Fruit fly (Drosophila melanogaster): ENCODE measurements around the gene Sr-CIV.

The Sr-CIV gene

DNA sequence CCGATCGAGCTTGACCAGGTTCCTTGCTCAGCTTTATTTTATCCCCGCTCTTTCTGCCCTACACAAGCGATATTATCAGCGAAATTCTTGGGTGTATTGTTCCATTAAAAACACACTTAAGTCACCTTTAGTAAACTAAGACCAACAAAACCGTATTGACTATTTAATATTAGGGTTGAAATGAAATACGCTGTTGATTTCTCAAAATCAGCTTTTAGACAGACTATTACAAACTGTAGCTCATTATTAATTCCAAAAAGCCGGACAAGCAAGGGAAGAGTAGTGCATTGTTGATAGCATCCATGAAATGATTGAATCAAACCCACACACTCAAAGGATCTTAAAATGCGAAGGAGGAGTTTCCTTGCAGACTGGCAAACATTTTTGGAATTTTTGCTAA is 34.4 kb upstream of the Sr-CIV start:
- TF ChIP-seq sv (GFP tag; optimal IDR thresholded peaks at IDR 0.05) (no peak), ey (GFP tag; optimal IDR thresholded peaks at IDR 0.05) (peak; percentile 38), HLH106 (tag; optimal IDR thresholded peaks at IDR 0.05) (peak; percentile 4), fru (GFP tag; optimal IDR thresholded peaks at IDR 0.05) (peak; percentile 34), CG9705 (GFP tag; optimal IDR thresholded peaks at IDR 0.05) (no peak), woc (GFP tag; optimal IDR thresholded peaks at IDR 0.05) (peak; percentile 35), foxo (GFP tag; optimal IDR thresholded peaks at IDR 0.05) (peak in 1 of 2 experiments; percentile 23), h (GFP tag; optimal IDR thresholded peaks at IDR 0.05) (peak; percentile 43)

DNA sequence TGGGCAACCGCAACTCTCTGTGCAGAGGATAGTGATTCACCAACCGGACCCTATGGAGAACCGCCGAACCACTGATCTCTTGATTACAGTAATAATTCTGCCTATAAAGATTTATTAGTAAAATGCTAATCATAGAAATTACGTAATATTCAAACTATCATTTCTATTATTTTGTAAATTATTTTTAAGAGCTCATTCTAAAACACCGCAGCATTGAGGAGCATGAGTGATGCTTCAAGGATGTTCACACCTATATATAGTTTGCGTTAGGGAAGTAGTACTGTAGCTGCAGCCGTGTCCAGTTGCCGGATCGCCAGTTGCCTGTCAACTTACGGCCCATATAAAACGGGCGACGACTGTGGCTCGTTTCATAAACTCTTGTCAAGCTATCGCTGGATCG is 33.6 kb upstream of the Sr-CIV start:
- TF ChIP-seq fru (GFP tag; optimal IDR thresholded peaks at IDR 0.05): peak; percentile 9
- no peak for TF ChIP-seq CrebA (GFP tag; optimal IDR thresholded peaks at IDR 0.05; ENCODE audit: borderline replicate concordance)
- no peak for TF ChIP-seq dsf (GFP tag; optimal IDR thresholded peaks at IDR 0.05; ENCODE audit: borderline replicate concordance)

DNA sequence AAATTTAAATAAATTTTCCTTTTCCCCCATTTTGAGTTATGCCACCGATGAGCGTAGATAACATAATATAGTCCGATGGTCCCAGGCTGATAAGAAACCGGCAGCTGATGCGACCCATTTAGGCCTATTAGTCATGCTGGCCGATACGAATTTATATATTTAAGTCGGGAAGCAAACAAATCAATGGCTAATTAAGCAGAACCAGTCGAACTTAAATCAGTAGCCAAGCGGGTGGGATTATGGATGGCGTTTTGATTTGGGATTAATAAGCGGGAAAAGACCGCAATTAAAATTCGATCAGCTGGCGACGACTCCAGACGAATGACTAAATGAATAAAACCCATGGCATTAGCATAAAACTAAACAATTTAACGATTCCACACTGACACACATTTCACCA is 33.1 kb upstream of the Sr-CIV start:
- TF ChIP-seq h (GFP tag; optimal IDR thresholded peaks at IDR 0.05): no peak
- TF ChIP-seq ey (GFP tag; optimal IDR thresholded peaks at IDR 0.05): no peak
- TF ChIP-seq Vsx2 (GFP tag; optimal IDR thresholded peaks at IDR 0.05; ENCODE audit: partially characterized antibody): no peak

DNA sequence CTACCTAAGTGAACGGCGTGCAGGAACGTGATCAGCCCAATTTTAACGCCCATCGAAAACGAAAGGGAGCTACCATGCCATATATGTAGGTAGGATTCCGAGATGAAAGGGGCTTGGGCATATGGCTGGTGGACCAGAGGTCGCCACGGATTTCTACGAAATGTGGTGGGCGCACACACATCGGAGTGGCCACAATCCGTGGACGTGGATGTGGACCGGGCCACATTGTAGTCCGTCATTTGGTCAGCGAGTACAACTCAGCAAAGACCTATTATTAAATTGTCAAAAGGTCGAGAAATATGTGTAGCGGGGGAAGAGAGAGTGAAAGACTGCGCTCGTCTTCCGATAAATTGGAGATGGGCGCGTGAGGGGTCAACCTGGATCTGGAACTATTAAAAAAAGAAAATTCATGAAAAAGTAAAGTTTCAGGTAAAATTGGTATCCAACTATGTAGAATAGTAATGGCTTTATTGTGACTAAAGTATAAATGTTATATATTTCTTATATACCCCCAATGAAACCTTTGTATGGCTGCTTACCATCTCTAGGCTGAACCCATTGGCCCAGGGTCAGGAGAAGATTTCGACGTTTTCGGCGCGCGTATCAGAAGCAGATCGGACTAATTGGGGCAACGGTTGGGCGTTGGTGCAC is 31.7 kb upstream of the Sr-CIV start:
- TF ChIP-seq lola (GFP tag; optimal IDR thresholded peaks at IDR 0.05): no peak
- no peak for TF ChIP-seq rgr (GFP tag; optimal IDR thresholded peaks at IDR 0.05)
- no peak for TF ChIP-seq Hnf4 (GFP tag; optimal IDR thresholded peaks at IDR 0.05)
- no peak for TF ChIP-seq CrebA (GFP tag; optimal IDR thresholded peaks at IDR 0.05; ENCODE audit: borderline replicate concordance)
- no peak for TF ChIP-seq CG9705 (GFP tag; optimal IDR thresholded peaks at IDR 0.05)
- no peak for TF ChIP-seq Jra (GFP tag; optimal IDR thresholded peaks at IDR 0.05)
- peak; percentile 6 for TF ChIP-seq HLH106 (tag; optimal IDR thresholded peaks at IDR 0.05)
- no peak for TF ChIP-seq jim (GFP tag; optimal IDR thresholded peaks at IDR 0.05)
- TF ChIP-seq N (GFP tag; optimal IDR thresholded peaks at IDR 0.05): no peak
- peak; percentile 41 for TF ChIP-seq h (GFP tag; optimal IDR thresholded peaks at IDR 0.05)
- no peak for TF ChIP-seq psq (GFP tag; optimal IDR thresholded peaks at IDR 0.05)
- no peak for TF ChIP-seq tai (GFP tag; optimal IDR thresholded peaks at IDR 0.05)
- no peak for TF ChIP-seq pan (optimal IDR thresholded peaks at IDR 0.05)
- no peak for TF ChIP-seq dmrt93B (GFP tag; optimal IDR thresholded peaks at IDR 0.05)
- TF ChIP-seq Abd-B (GFP tag; optimal IDR thresholded peaks at IDR 0.05): no peak
- TF ChIP-seq fru (GFP tag; optimal IDR thresholded peaks at IDR 0.05): peak; percentile 3
- no peak for TF ChIP-seq Rel (GFP tag; optimal IDR thresholded peaks at IDR 0.05)
- TF ChIP-seq Rel (tag; optimal IDR thresholded peaks at IDR 0.05): no peak
- TF ChIP-seq OdsH (GFP tag; optimal IDR thresholded peaks at IDR 0.05): no peak
- no peak for TF ChIP-seq CG32264 (GFP tag; optimal IDR thresholded peaks at IDR 0.05)
- TF ChIP-seq ey (GFP tag; optimal IDR thresholded peaks at IDR 0.05): no peak
- no peak for TF ChIP-seq Hr83 (GFP tag; optimal IDR thresholded peaks at IDR 0.05; ENCODE audit: poor library complexity, severe bottlenecking)
- TF ChIP-seq br (GFP tag; optimal IDR thresholded peaks at IDR 0.05): no peak
- no peak for TF ChIP-seq Vsx2 (GFP tag; optimal IDR thresholded peaks at IDR 0.05; ENCODE audit: partially characterized antibody)
- TF ChIP-seq foxo (GFP tag; optimal IDR thresholded peaks at IDR 0.05): peak in 1 of 2 experiments; percentile 42
- no peak for TF ChIP-seq dl (GFP tag; optimal IDR thresholded peaks at IDR 0.05; ENCODE audit: insufficient read depth in 1 of 2, partially characterized antibody in 2 of 2)

DNA sequence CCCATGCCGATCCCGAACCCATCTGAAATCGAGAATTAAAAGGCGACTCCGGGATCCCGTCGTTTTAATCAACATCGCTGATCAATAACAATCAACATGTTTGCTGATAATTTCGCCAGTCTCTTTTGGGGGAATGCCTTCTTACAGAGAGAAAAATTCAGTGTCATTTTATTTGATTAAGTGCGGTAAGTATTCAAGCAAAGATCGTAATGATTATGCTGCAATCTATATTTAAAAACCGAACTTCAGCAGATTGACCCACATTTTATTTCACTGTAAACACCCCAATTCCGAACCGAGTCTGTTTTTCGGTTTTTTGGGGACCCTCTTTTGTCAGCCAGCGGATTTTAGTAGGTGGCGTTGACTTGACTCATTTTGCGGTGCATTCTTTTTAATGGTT is 30.0 kb upstream of the Sr-CIV start:
- TF ChIP-seq pan (optimal IDR thresholded peaks at IDR 0.05) (no peak), br (GFP tag; optimal IDR thresholded peaks at IDR 0.05) (peak; percentile 68), foxo (GFP tag; optimal IDR thresholded peaks at IDR 0.05) (peak in 1 of 2 experiments; percentile 64), HLH106 (tag; optimal IDR thresholded peaks at IDR 0.05) (peak; percentile 76), Sp1 (GFP tag; optimal IDR thresholded peaks at IDR 0.05) (peak; percentile 58), Vsx2 (GFP tag; optimal IDR thresholded peaks at IDR 0.05; ENCODE audit: partially characterized antibody) (no peak), sage (GFP tag; optimal IDR thresholded peaks at IDR 0.05) (no peak), Rel (GFP tag; optimal IDR thresholded peaks at IDR 0.05) (no peak), Rel (tag; optimal IDR thresholded peaks at IDR 0.05) (peak; percentile 31), fru (GFP tag; optimal IDR thresholded peaks at IDR 0.05) (peak; percentile 64), dsf (GFP tag; optimal IDR thresholded peaks at IDR 0.05; ENCODE audit: borderline replicate concordance) (no peak), jim (GFP tag; optimal IDR thresholded peaks at IDR 0.05) (no peak), Hr78 (GFP tag; optimal IDR thresholded peaks at IDR 0.05) (no peak), Jra (GFP tag; optimal IDR thresholded peaks at IDR 0.05) (no peak), sv (GFP tag; optimal IDR thresholded peaks at IDR 0.05) (no peak), lola (GFP tag; optimal IDR thresholded peaks at IDR 0.05) (no peak), psq (GFP tag; optimal IDR thresholded peaks at IDR 0.05) (peak; percentile 33), Hr83 (GFP tag; optimal IDR thresholded peaks at IDR 0.05; ENCODE audit: poor library complexity, severe bottlenecking) (no peak), usp (GFP tag; optimal IDR thresholded peaks at IDR 0.05) (no peak), Hnf4 (GFP tag; optimal IDR thresholded peaks at IDR 0.05) (peak; percentile 59), h (GFP tag; optimal IDR thresholded peaks at IDR 0.05) (peak; percentile 72), rgr (GFP tag; optimal IDR thresholded peaks at IDR 0.05) (peak; percentile 61), brk (GFP tag; optimal IDR thresholded peaks at IDR 0.05) (no peak), ey (GFP tag; optimal IDR thresholded peaks at IDR 0.05) (peak; percentile 66), woc (GFP tag; optimal IDR thresholded peaks at IDR 0.05) (peak; percentile 30), OdsH (GFP tag; optimal IDR thresholded peaks at IDR 0.05) (peak; percentile 60), Myc (optimal IDR thresholded peaks at IDR 0.05) (no peak), CG32264 (GFP tag; optimal IDR thresholded peaks at IDR 0.05) (peak; percentile 32), dmrt93B (GFP tag; optimal IDR thresholded peaks at IDR 0.05) (peak; percentile 62), CG9705 (GFP tag; optimal IDR thresholded peaks at IDR 0.05) (peak; percentile 26)

Data from whole organism, wandering third instar larva.